Fruit fly (Drosophila melanogaster) whole organism, adult: Measurements from ENCODE around the gene CG14968.

Source experiments
- CG11617 ChIP-seq: fragments of 200-800 bp; sonication (Bioruptor generic); optimal IDR thresholded peaks from 2 replicates; lab custom pipeline; 2017; ENCODE audit warnings: mild to moderate bottlenecking, missing biosample characterization, missing genetic modification reagents, missing genetic modification characterization
- CG12768 ChIP-seq: fragments of 200-800 bp; sonication (Bioruptor generic); optimal IDR thresholded peaks from 2 replicates; lab custom pipeline; 2017; ENCODE audit warnings: missing biosample characterization, missing genetic modification characterization, mild to moderate bottlenecking, moderate library complexity, missing genetic modification reagents
- CG14711 ChIP-seq: fragments of 200-800 bp; sonication (Bioruptor generic); optimal IDR thresholded peaks from 2 replicates; lab custom pipeline; 2018; ENCODE audit warnings: missing biosample characterization, mild to moderate bottlenecking, missing genetic modification characterization, moderate library complexity
- CG1620 ChIP-seq: fragments of 200-800 bp; sonication (Bioruptor generic); optimal IDR thresholded peaks from 2 replicates; lab custom pipeline; 2016; ENCODE audit warnings: missing biosample characterization, missing genetic modification characterization
- CG33017 ChIP-seq: fragments of 200-800 bp; sonication (Bioruptor generic); optimal IDR thresholded peaks from 2 replicates; lab custom pipeline; 2018; ENCODE audit warnings: missing biosample characterization, mild to moderate bottlenecking, missing genetic modification characterization, moderate library complexity
- CG5204 ChIP-seq: fragments of 200-800 bp; sonication (Bioruptor generic); optimal IDR thresholded peaks from 2 replicates; lab custom pipeline; 2016; ENCODE audit warnings: missing biosample characterization, missing genetic modification characterization
- CG7045 ChIP-seq: fragments of 200-800 bp; sonication (Bioruptor generic); optimal IDR thresholded peaks from 2 replicates; lab custom pipeline; 2017; ENCODE audit warnings: missing biosample characterization, mild to moderate bottlenecking, missing genetic modification characterization
- CG7101 ChIP-seq: fragments of 200-800 bp; sonication (Bioruptor generic); optimal IDR thresholded peaks from 2 replicates; lab custom pipeline; 2018; ENCODE audit warnings: missing biosample characterization, mild to moderate bottlenecking, missing genetic modification characterization, moderate library complexity
- Clk ChIP-seq: fragments of 200-800 bp; sonication (Bioruptor generic); optimal IDR thresholded peaks from 2 replicates; lab custom pipeline; 2017; ENCODE audit warnings: missing biosample characterization, missing genetic modification characterization
- Crg-1 ChIP-seq: fragments of 200-800 bp; sonication (Bioruptor generic); optimal IDR thresholded peaks from 2 replicates; lab custom pipeline; 2016; ENCODE audit warnings: missing biosample characterization, missing genetic modification characterization
- Hr96 ChIP-seq: fragments of 200-800 bp; sonication (Bioruptor generic); optimal IDR thresholded peaks from 2 replicates; lab custom pipeline; 2016; ENCODE audit warnings: missing biosample characterization, missing genetic modification characterization
- Mnt ChIP-seq: fragments of 200-800 bp; sonication (Bioruptor generic); optimal IDR thresholded peaks from 2 replicates; lab custom pipeline; 2016; ENCODE audit warnings: missing biosample characterization, mild to moderate bottlenecking, missing genetic modification characterization
- bab1 ChIP-seq: fragments of 200-800 bp; sonication (Bioruptor generic); optimal IDR thresholded peaks from 3 replicates; lab custom pipeline; 2019; ENCODE audit warnings: missing biosample characterization, mild to moderate bottlenecking, missing genetic modification characterization, moderate library complexity
- cic ChIP-seq: fragments of 200-800 bp; sonication (Bioruptor generic); optimal IDR thresholded peaks from 2 replicates; lab custom pipeline; 2017; ENCODE audit warnings: missing biosample characterization, mild to moderate bottlenecking, missing genetic modification characterization, moderate library complexity
- cnc ChIP-seq, 2 experiments: fragments of >200 bp; optimal IDR thresholded peaks; 2 replicates each; lab custom pipeline; 2017
- kay ChIP-seq: fragments of 200-800 bp; sonication (Bioruptor generic); peaks from one replicate; lab custom pipeline; 2016; ENCODE audit warnings: missing biosample characterization, missing genetic modification characterization, borderline replicate concordance
- ovo ChIP-seq: fragments of 200-800 bp; sonication (Bioruptor generic); optimal IDR thresholded peaks from 2 replicates; lab custom pipeline; 2016; ENCODE audit warnings: missing biosample characterization, missing genetic modification characterization
- pad ChIP-seq: fragments of 200-800 bp; sonication (Bioruptor generic); optimal IDR thresholded peaks from 3 replicates; lab custom pipeline; 2017; ENCODE audit warnings: missing biosample characterization, missing genetic modification characterization, mild to moderate bottlenecking, moderate library complexity, missing genetic modification reagents
- tj ChIP-seq: fragments of 200-800 bp; sonication (Bioruptor generic); optimal IDR thresholded peaks from 3 replicates; lab custom pipeline; 2017; ENCODE audit warnings: missing biosample characterization, mild to moderate bottlenecking, missing genetic modification characterization, moderate library complexity
- toe ChIP-seq: fragments of 200-800 bp; sonication (Bioruptor generic); optimal IDR thresholded peaks from 2 replicates; lab custom pipeline; 2016; ENCODE audit warnings: missing biosample characterization, missing genetic modification characterization

The CG14968 gene

DNA sequence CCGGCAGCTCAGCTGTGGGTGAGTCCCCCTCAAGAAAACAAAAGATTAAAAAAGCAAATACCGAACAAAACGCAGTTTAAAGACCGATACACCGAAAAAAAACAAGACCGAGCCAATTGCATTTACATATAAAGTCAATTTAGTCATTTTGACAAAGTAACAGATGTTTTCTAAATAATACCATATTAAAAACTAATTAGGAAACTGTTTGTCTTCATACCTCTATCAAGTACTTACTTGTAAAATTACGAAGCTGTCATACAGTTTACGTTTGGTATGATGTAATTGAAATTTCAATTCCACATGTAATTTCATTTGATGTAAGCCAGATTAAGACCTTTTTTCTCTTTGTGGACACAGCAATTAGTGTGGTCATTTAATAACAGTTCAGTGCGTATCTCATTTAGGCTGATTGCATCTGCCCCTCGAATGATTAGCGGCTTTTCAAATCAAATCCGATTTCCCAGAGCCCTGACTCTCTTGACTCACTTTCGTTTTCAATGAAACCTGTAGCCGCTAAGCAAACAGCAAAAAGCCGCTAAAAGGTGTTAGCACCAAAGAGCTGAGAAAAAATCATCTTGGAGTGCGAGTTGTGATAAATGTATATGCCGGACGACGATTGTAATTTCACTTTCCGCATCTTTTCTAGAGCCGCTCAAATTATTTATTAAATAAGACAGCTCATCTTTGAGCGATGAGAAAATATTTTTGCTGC is 28.3 kb downstream of the CG14968 start:
- TF ChIP-seq CG11617 (GFP tag; lab: Kevin White, UChicago) = no peak
- TF ChIP-seq CG1620 (GFP tag; lab: Kevin White, UChicago) = no peak

DNA sequence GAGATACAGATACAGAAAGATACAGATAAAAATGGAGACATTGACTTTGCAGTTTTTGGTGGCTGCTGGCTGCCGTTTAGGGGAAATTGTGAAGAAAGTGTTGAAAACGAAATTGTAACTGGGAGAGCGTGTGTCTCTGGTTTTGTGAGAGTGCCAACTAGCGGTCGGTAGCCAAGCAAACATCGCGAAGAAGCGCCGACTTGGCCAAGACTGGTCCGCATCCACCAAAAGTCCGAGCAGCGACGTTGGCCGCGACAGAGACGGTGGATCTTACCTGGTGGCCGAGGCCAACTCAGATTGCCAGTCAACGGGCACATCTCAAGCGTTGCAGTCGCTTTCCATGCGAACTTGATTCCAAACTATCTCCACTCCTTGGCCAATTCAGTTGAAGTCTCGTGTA is 32.2 kb downstream of the CG14968 start, which contains the start of gene CG14960:
Gene CG14960, plus strand, starts transcription at position 301 of the 400 bp plus-strand sequence.
- TF ChIP-seq CG33017 (no peak), ovo (GFP tag; lab: Kevin White, UChicago) (no peak), Clk (GFP tag; lab: Kevin White, UChicago) (no peak), kay (no peak), CG14711 (tag; lab: Kevin White, UChicago) (no peak), pad (GFP tag; lab: Kevin White, UChicago) (no peak), Mnt (GFP tag; lab: Kevin White, UChicago) (no peak), Crg-1 (GFP tag; lab: Kevin White, UChicago) (no peak), CG7101 (tag; lab: Kevin White, UChicago) (no peak), CG5204 (no peak), CG7045 (GFP tag; lab: Kevin White, UChicago) (no peak), CG12768 (GFP tag; lab: Kevin White, UChicago) (no peak), cnc (optimal IDR thresholded peaks at IDR 0.05; lab: Kevin White, UChicago) (no peak), Hr96 (GFP tag; lab: Kevin White, UChicago) (no peak), toe (GFP tag; lab: Kevin White, UChicago) (no peak), tj (GFP tag; lab: Kevin White, UChicago) (no peak)

DNA sequence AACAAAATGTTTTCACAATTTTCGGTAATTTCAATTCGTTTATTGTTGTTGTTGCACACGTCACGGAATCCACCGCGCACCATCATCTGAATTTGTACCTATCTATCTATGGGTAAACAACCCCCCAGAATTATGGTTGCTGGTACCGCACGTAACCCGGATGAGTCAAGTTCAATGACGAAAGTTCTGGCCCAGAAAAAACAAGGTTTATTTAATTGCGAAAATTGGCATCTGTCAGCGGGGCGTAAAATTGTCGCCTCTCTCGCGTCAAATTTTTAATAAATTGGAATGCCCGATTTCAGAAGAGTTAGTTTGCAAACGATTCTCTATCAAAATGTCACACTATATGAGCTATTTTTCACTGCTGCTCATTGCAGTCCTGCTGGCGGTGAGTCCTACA is 34.8 kb downstream of the CG14968 start, which contains the start of gene CG34265:
Gene CG34265, plus strand, starts transcription at position 301 of the 400 bp plus-strand sequence.
- TF ChIP-seq pad (GFP tag; lab: Kevin White, UChicago) (no peak), CG12768 (GFP tag; lab: Kevin White, UChicago) (no peak), toe (GFP tag; lab: Kevin White, UChicago) (no peak), CG7101 (tag; lab: Kevin White, UChicago) (no peak), ovo (GFP tag; lab: Kevin White, UChicago) (no peak), CG1620 (GFP tag; lab: Kevin White, UChicago) (no peak), cic (GFP tag; lab: Kevin White, UChicago) (no peak), Clk (GFP tag; lab: Kevin White, UChicago) (no peak), Crg-1 (GFP tag; lab: Kevin White, UChicago) (no peak), CG5204 (no peak)

DNA sequence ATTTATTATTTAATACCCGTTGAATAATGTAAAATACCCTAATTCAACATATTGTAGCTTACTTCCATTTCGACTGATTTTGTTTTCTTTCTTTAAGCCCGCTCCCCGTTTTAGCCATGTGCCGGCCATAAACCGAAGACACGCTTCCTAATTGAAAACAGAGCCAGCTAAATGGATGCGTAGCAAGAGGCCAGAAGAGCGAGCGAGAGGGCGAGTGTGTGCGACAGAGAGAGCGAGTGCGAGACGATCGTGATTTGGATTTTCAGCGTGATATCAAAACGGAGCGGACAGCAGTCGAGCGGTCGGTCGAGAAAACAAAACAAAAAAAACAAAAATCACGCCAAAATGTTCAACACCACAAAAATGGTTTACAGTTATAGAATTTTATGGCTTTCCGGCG is 36.6 kb downstream of the CG14968 start:
- TF ChIP-seq CG14711 (tag; lab: Kevin White, UChicago) (no peak), ovo (GFP tag; lab: Kevin White, UChicago) (no peak), CG1620 (GFP tag; lab: Kevin White, UChicago) (no peak), cnc (optimal IDR thresholded peaks at IDR 0.05; lab: Kevin White, UChicago) (no peak), kay (no peak), Hr96 (GFP tag; lab: Kevin White, UChicago) (no peak), toe (GFP tag; lab: Kevin White, UChicago) (no peak), CG7101 (tag; lab: Kevin White, UChicago) (no peak), bab1 (no peak)

dm6 chr3L:3261642-3262041 is 41.3 kb downstream of the CG14968 start:
- TF ChIP-seq CG5204 = no peak
- TF ChIP-seq ovo (GFP tag; lab: Kevin White, UChicago) = no peak
- no peak for TF ChIP-seq CG12768 (GFP tag; lab: Kevin White, UChicago)
- TF ChIP-seq CG14711 (tag; lab: Kevin White, UChicago) = no peak
- no peak for TF ChIP-seq bab1
- TF ChIP-seq CG1620 (GFP tag; lab: Kevin White, UChicago) = no peak
- TF ChIP-seq tj (GFP tag; lab: Kevin White, UChicago) = no peak

dm6 chr3L:3259703-3260102 is 43.2 kb downstream of the CG14968 start:
- TF ChIP-seq Crg-1 (GFP tag; lab: Kevin White, UChicago) = no peak
- TF ChIP-seq CG7045 (GFP tag; lab: Kevin White, UChicago) = no peak

DNA sequence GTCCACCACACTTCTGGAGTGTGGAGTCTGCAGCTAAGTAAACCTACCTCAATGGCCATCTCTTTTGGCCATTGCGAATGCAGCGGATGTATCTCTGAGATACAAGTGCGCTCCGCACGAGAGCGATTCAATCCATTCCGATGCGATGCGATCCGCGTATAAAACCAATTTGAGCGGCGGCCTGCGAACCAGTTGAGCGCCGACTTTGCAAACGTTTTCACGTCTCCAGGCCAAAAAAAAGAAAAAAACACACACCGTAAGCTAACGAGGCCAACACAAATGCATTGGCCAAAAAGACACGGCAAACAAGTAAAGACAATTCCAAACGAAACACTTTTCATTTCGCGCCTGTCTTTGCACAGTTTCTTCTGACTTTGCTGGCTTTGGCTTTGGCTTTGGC is 45.2 kb downstream of the CG14968 start, which contains the start of gene ckd:
Gene ckd, plus strand, starts transcription at position 189 of the 400 bp plus-strand sequence.
- TF ChIP-seq CG33017 (no peak), ovo (GFP tag; lab: Kevin White, UChicago) (no peak), CG5204 (no peak), Hr96 (GFP tag; lab: Kevin White, UChicago) (no peak), CG7045 (GFP tag; lab: Kevin White, UChicago) (no peak), CG7101 (tag; lab: Kevin White, UChicago) (no peak), bab1 (no peak), Clk (GFP tag; lab: Kevin White, UChicago) (no peak), Mnt (GFP tag; lab: Kevin White, UChicago) (no peak), cic (GFP tag; lab: Kevin White, UChicago) (no peak), CG11617 (GFP tag; lab: Kevin White, UChicago) (no peak), CG1620 (GFP tag; lab: Kevin White, UChicago) (no peak), tj (GFP tag; lab: Kevin White, UChicago) (no peak), pad (GFP tag; lab: Kevin White, UChicago) (no peak)
